Worm (Caenorhabditis elegans) whole organism, L3 larva: ENCODE data around the gene C17A2.3.

ENCODE experiments used
- lin-39 ChIP-seq: fragments of 150-350 bp; optimal IDR thresholded peaks from 2 replicates; lab custom pipeline; 2018; ENCODE audit warnings: missing biosample characterization, missing genetic modification reagents, missing genetic modification characterization
- unc-39 ChIP-seq: sonication (generic microtip); optimal IDR thresholded peaks from 4 replicates; lab custom pipeline; 2017; ENCODE audit warnings: missing biosample characterization, missing genetic modification characterization

DNA sequence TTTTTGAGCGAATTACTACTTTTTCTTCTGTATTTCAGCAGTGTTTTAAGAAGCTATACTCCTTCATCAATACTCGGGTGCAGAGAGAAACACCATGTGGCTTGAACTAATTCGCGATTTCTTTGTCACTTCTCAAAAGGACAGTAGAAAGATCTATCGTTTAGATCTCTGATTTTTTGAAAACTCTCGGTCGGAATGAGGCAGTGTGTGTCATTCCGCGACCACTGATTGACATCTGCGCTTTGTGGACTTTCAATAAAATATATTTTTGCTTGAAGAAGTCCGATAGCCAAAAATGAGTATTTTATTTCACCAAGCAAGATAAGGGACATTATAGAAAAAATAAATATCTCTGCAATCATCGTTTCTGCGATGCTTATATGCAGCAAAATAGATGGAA lies 18.6 kb downstream of the C17A2.3 start:
- TF ChIP-seq unc-39 (tag; lab: Kevin White, UChicago) (no peak), lin-39 (tag; lab: Kevin White, UChicago) (no peak)
